Fruit fly (Drosophila melanogaster) whole organism, embryonic: ENCODE results near the gene CrebB.
A peak's percentile ranks its signal among the peaks of the same experiment; 100 is the strongest.

Experiments used
- ATbp ChIP-seq: fragments of 200-800 bp; sonication (Bioruptor generic); optimal IDR thresholded peaks from 2 replicates; lab custom pipeline; 2017; ENCODE audit warnings: missing biosample characterization, mild to moderate bottlenecking, missing genetic modification characterization, missing genetic modification reagents
- Asciz ChIP-seq: fragments of 200-800 bp; sonication (Bioruptor generic); optimal IDR thresholded peaks from 2 replicates; lab custom pipeline; 2017; ENCODE audit warnings: missing biosample characterization, mild to moderate bottlenecking, missing genetic modification characterization, missing genetic modification reagents
- CG12071 ChIP-seq: fragments of 200-800 bp; sonication (Bioruptor generic); optimal IDR thresholded peaks from 3 replicates; lab custom pipeline; 2018; ENCODE audit warnings: missing biosample characterization, mild to moderate bottlenecking, missing genetic modification characterization
- CG12659 ChIP-seq: fragments of 200-800 bp; sonication (Bioruptor generic); optimal IDR thresholded peaks from 3 replicates; lab custom pipeline; 2017; ENCODE audit warnings: mild to moderate bottlenecking, missing biosample characterization, missing genetic modification reagents, missing genetic modification characterization
- CG13287 ChIP-seq: fragments of 200-800 bp; sonication (Bioruptor generic); IDR thresholded peaks from 2 replicates; pipeline ENCODE4 v1.3.6; 2022; ENCODE audit warnings: missing biosample characterization, missing genetic modification characterization; ENCODE audit not compliant: partially characterized antibody
- CG15479 ChIP-seq: fragments of 200-800 bp; sonication (Bioruptor generic); optimal IDR thresholded peaks from 3 replicates; lab custom pipeline; 2019; ENCODE audit warnings: missing biosample characterization, mild to moderate bottlenecking, missing genetic modification characterization, moderate library complexity
- CG16779 ChIP-seq: fragments of 200-800 bp; sonication (Bioruptor generic); IDR thresholded peaks from 2 replicates; pipeline ENCODE4 v1.3.6; 2022; ENCODE audit warnings: missing biosample characterization, missing genetic modification characterization
- CG17186 ChIP-seq: fragments of 200-800 bp; sonication (Bioruptor generic); optimal IDR thresholded peaks from 3 replicates; lab custom pipeline; 2017; ENCODE audit warnings: missing biosample characterization, missing genetic modification reagents, missing genetic modification characterization
- CG17385 ChIP-seq: fragments of 200-800 bp; sonication (Bioruptor generic); optimal IDR thresholded peaks from 3 replicates; lab custom pipeline; 2018; ENCODE audit warnings: missing biosample characterization, mild to moderate bottlenecking, missing genetic modification characterization
- CG2120 ChIP-seq: fragments of 200-800 bp; sonication (Bioruptor generic); optimal IDR thresholded peaks from 3 replicates; lab custom pipeline; 2016; ENCODE audit warnings: missing biosample characterization, missing genetic modification characterization
- CG2199 ChIP-seq: fragments of 200-800 bp; sonication (Bioruptor generic); IDR thresholded peaks from 3 replicates; pipeline ENCODE4 v1.3.6; 2022; ENCODE audit warnings: missing biosample characterization, missing genetic modification characterization
- CG3163 ChIP-seq: fragments of 200-800 bp; sonication (Bioruptor generic); optimal IDR thresholded peaks from 3 replicates; lab custom pipeline; 2016; ENCODE audit warnings: missing biosample characterization, missing genetic modification characterization
- CG32532 ChIP-seq: fragments of 200-800 bp; sonication (Bioruptor generic); IDR thresholded peaks from 2 replicates; pipeline ENCODE4 v1.3.6; 2022; ENCODE audit warnings: missing biosample characterization, missing genetic modification characterization
- CG32772 ChIP-seq: fragments of 200-800 bp; sonication (Bioruptor generic); IDR thresholded peaks from 2 replicates; pipeline ENCODE4 v1.3.6; 2022; ENCODE audit warnings: missing biosample characterization, missing genetic modification characterization
- CG5180 ChIP-seq: fragments of 200-800 bp; sonication (Bioruptor generic); optimal IDR thresholded peaks from 3 replicates; lab custom pipeline; 2017; ENCODE audit warnings: missing biosample characterization, missing genetic modification characterization, mild to moderate bottlenecking, moderate library complexity, missing genetic modification reagents
- CG5245 ChIP-seq: fragments of 200-800 bp; sonication (Bioruptor generic); optimal IDR thresholded peaks from 3 replicates; lab custom pipeline; 2016; ENCODE audit warnings: missing biosample characterization, missing genetic modification characterization
- CG7372 ChIP-seq: fragments of 200-800 bp; sonication (Bioruptor generic); IDR thresholded peaks from 2 replicates; pipeline ENCODE4 v1.3.6; 2022; ENCODE audit warnings: missing biosample characterization, missing genetic modification characterization
- CG8290 ChIP-seq, 3 experiments: fragments of 200-800 bp; sonication (Bioruptor generic); optimal IDR thresholded peaks; 2 replicates each; lab custom pipeline; 2016 to 2019; ENCODE audit warnings: missing biosample characterization in 3 of 3, missing genetic modification characterization in 3 of 3, mild to moderate bottlenecking in 2 of 3, moderate library complexity in 1 of 3
- CG8944 ChIP-seq: fragments of 200-800 bp; sonication (Bioruptor generic); optimal IDR thresholded peaks from 3 replicates; lab custom pipeline; 2016; ENCODE audit warnings: missing biosample characterization, missing genetic modification characterization
- CG9797 ChIP-seq: fragments of 200-800 bp; sonication (Bioruptor generic); optimal IDR thresholded peaks from 3 replicates; lab custom pipeline; 2018; ENCODE audit warnings: missing biosample characterization, mild to moderate bottlenecking, missing genetic modification characterization
- CTCF ChIP-seq: fragments of 200-800 bp; sonication (Bioruptor generic); optimal IDR thresholded peaks from 2 replicates; lab custom pipeline; 2017; ENCODE audit warnings: missing biosample characterization, mild to moderate bottlenecking, missing genetic modification characterization, moderate library complexity
- Ets65A ChIP-seq: fragments of 200-800 bp; sonication (Bioruptor generic); peaks from one replicate; lab custom pipeline; 2016; ENCODE audit warnings: missing biosample characterization, missing genetic modification characterization
- H2.0 ChIP-seq: fragments of 200-800 bp; sonication (Bioruptor generic); IDR thresholded peaks from 2 replicates; pipeline ENCODE4 v1.3.6; 2022; ENCODE audit warnings: missing biosample characterization, missing genetic modification characterization
- HLH3B ChIP-seq: fragments of 200-800 bp; sonication (Bioruptor generic); IDR thresholded peaks from 2 replicates; pipeline ENCODE4 v1.3.6; 2022; ENCODE audit warnings: missing biosample characterization, missing genetic modification characterization
- HmgZ ChIP-seq: fragments of 200-800 bp; sonication (Bioruptor generic); optimal IDR thresholded peaks from 2 replicates; lab custom pipeline; 2018; ENCODE audit warnings: missing biosample characterization, mild to moderate bottlenecking, missing genetic modification characterization
- Lhr ChIP-seq: fragments of 200-800 bp; sonication (Bioruptor generic); optimal IDR thresholded peaks from 3 replicates; lab custom pipeline; 2017; ENCODE audit warnings: mild to moderate bottlenecking, missing biosample characterization, missing genetic modification reagents, missing genetic modification characterization
- Med ChIP-seq: fragments of 200-800 bp; sonication (Bioruptor generic); peaks from one replicate; lab custom pipeline; 2016; ENCODE audit warnings: missing biosample characterization, missing genetic modification characterization, mild to moderate bottlenecking, inconsistent platforms, moderate library complexity
- Nf-YC ChIP-seq: fragments of 200-800 bp; optimal IDR thresholded peaks from 3 replicates; lab custom pipeline; 2019; ENCODE audit warnings: missing biosample characterization, mild to moderate bottlenecking, missing genetic modification characterization, moderate library complexity
- Pdp1 ChIP-seq, 2 experiments: fragments of 200-800 bp; sonication (Bioruptor generic); optimal IDR thresholded peaks; 3 replicates each; lab custom pipeline; 2016; ENCODE audit warnings: missing biosample characterization in 2 of 2, missing genetic modification characterization in 2 of 2, mild to moderate bottlenecking in 1 of 2, moderate library complexity in 1 of 2
- Ssrp ChIP-seq: fragments of 200-800 bp; sonication (Bioruptor generic); optimal IDR thresholded peaks from 2 replicates; lab custom pipeline; 2018; ENCODE audit warnings: missing biosample characterization, mild to moderate bottlenecking, missing genetic modification characterization, moderate library complexity
- az2 ChIP-seq: fragments of 200-800 bp; sonication (Bioruptor generic); optimal IDR thresholded peaks from 3 replicates; lab custom pipeline; 2016; ENCODE audit warnings: missing biosample characterization, missing genetic modification characterization
- chinmo ChIP-seq: fragments of 200-800 bp; sonication (Bioruptor generic); IDR thresholded peaks from 4 replicates; pipeline ENCODE4 v1.3.6; 2022; ENCODE audit warnings: missing biosample characterization, missing genetic modification characterization; ENCODE audit not compliant: partially characterized antibody
- ci ChIP-seq: fragments of 200-800 bp; sonication (Bioruptor generic); IDR thresholded peaks from 3 replicates; pipeline ENCODE4 v1.3.6; 2022; ENCODE audit warnings: missing biosample characterization, missing genetic modification characterization
- crc ChIP-seq: fragments of 200-800 bp; sonication (Bioruptor generic); optimal IDR thresholded peaks from 2 replicates; lab custom pipeline; 2016; ENCODE audit warnings: missing biosample characterization, missing genetic modification characterization
- cwo ChIP-seq: fragments of 200-800 bp; sonication (Bioruptor generic); optimal IDR thresholded peaks from 3 replicates; lab custom pipeline; 2017; ENCODE audit warnings: missing biosample characterization, missing genetic modification characterization, mild to moderate bottlenecking, moderate library complexity, missing genetic modification reagents
- dysf ChIP-seq: fragments of 200-800 bp; sonication (Bioruptor generic); IDR thresholded peaks from 3 replicates; pipeline ENCODE4 v1.3.6; 2022; ENCODE audit warnings: missing biosample characterization, missing genetic modification characterization
- eve ChIP-seq, 2 experiments: fragments of >200 bp; optimal IDR thresholded peaks; 2 replicates each; lab custom pipeline; 2017; ENCODE audit warnings: missing biosample characterization in 2 of 2, missing genetic modification characterization in 2 of 2
- ftz-f1 ChIP-seq: fragments of 200-800 bp; sonication (Bioruptor generic); optimal IDR thresholded peaks from 2 replicates; lab custom pipeline; 2016; ENCODE audit warnings: missing biosample characterization, missing genetic modification characterization
- gce ChIP-seq: fragments of 200-800 bp; sonication (Bioruptor generic); IDR thresholded peaks from 3 replicates; pipeline ENCODE4 v1.3.6; 2022; ENCODE audit warnings: missing biosample characterization, missing genetic modification characterization
- her ChIP-seq: fragments of 200-800 bp; sonication (Bioruptor generic); optimal IDR thresholded peaks from 2 replicates; lab custom pipeline; 2016; ENCODE audit warnings: missing biosample characterization, missing genetic modification characterization
- hth ChIP-seq: fragments of >200 bp; optimal IDR thresholded peaks from 2 replicates; lab custom pipeline; 2017; ENCODE audit warnings: inconsistent platforms
- otp ChIP-seq: fragments of 200-800 bp; sonication (Bioruptor generic); IDR thresholded peaks from 3 replicates; pipeline ENCODE4, ENCODE4 v1.3.6; 2022; ENCODE audit warnings: missing biosample characterization, missing genetic modification characterization
- pan ChIP-seq, 4 experiments: fragments of >200 bp in 3 of 4; fragments of 200-800 bp in 1 of 4; sonication (Bioruptor generic) in 1 of 4; optimal IDR thresholded peaks in 3 of 4; IDR thresholded peaks in 1 of 4; 2 replicates each; pipeline versions ENCODE4 v1.3.6 to Lab custom; 2017 to 2022; ENCODE audit warnings: missing biosample characterization in 2 of 4, missing genetic modification characterization in 2 of 4, mixed read lengths in 1 of 4
- salm ChIP-seq: fragments of 200-800 bp; sonication (Bioruptor generic); optimal IDR thresholded peaks from 2 replicates; lab custom pipeline; 2018; ENCODE audit warnings: missing biosample characterization, mild to moderate bottlenecking, missing genetic modification characterization
- schlank ChIP-seq: fragments of 200-800 bp; sonication (Bioruptor generic); optimal IDR thresholded peaks from 2 replicates; lab custom pipeline; 2018; ENCODE audit warnings: missing biosample characterization, mild to moderate bottlenecking, missing genetic modification characterization
- slbo ChIP-seq: fragments of 200-800 bp; sonication (Bioruptor generic); IDR thresholded peaks from 2 replicates; pipeline ENCODE4 v1.3.6; 2022; ENCODE audit warnings: missing biosample characterization, missing genetic modification characterization
- ssp ChIP-seq: fragments of 200-800 bp; sonication (Bioruptor generic); IDR thresholded peaks from 2 replicates; pipeline ENCODE4 v1.3.6; 2022; ENCODE audit warnings: missing biosample characterization, missing genetic modification characterization
- vvl ChIP-seq: fragments of 200-800 bp; sonication (Bioruptor generic); IDR thresholded peaks from 2 replicates; pipeline ENCODE4 v1.3.6; 2022; ENCODE audit warnings: missing biosample characterization, missing genetic modification characterization
- zen2 ChIP-seq: fragments of 200-800 bp; sonication (Bioruptor generic); IDR thresholded peaks from 3 replicates; pipeline ENCODE4 v1.3.6; 2022; ENCODE audit warnings: missing biosample characterization, missing genetic modification characterization; ENCODE audit not compliant: partially characterized antibody
- zfh2 ChIP-seq: fragments of 200-800 bp; sonication (Bioruptor generic); optimal IDR thresholded peaks from 2 replicates; lab custom pipeline; 2016; ENCODE audit warnings: missing biosample characterization, missing genetic modification characterization

CrebB gene

dm6 chrX:18319912-18320520 lies 46.1 kb upstream of the CrebB start (continued):
- TF ChIP-seq Asciz (no peak), gce (GFP tag; lab: Robert Waterston, UW) (no peak), HLH3B (GFP tag; lab: Robert Waterston, UW) (0 out of 2 replicates have a peak, but pooled peaks have one; percentile 10), CG32772 (GFP tag; lab: Robert Waterston, UW) (no peak), her (GFP tag; lab: Kevin White, UChicago) (no peak), zen2 (GFP tag; lab: Robert Waterston, UW) (no peak), CG8944 (GFP tag; lab: Kevin White, UChicago) (no peak), CG2199 (0 out of 3 replicates have a peak, but pooled peaks have one; percentile 66), CG8290 (GFP tag; optimal IDR thresholded peaks at IDR 0.05; lab: Kevin White, UChicago) (no peak), CG8290 (tag; optimal IDR thresholded peaks at IDR 0.05; lab: Kevin White, UChicago) (peak in 1 of 2 experiments; percentile 46), otp (no peak), hth (lab: Kevin White, UChicago) (no peak), CG5180 (GFP tag; lab: Kevin White, UChicago) (no peak), ssp (no peak), az2 (GFP tag; lab: Kevin White, UChicago) (no peak), pan (optimal IDR thresholded peaks at IDR 0.05; lab: Kevin White, UChicago) (no peak), pan (GFP tag; optimal IDR thresholded peaks at IDR 0.05 in 1 of 2, IDR thresholded peaks at IDR 0.05 in 1 of 2) (no peak), CG7372 (GFP tag; lab: Robert Waterston, UW) (no peak), Nf-YC (tag; lab: Kevin White, UChicago) (no peak), Lhr (GFP tag; lab: Kevin White, UChicago) (no peak), Ssrp (no peak), slbo (peak; percentile 40), chinmo (GFP tag; lab: Robert Waterston, UW) (0 out of 4 replicates have a peak, but pooled peaks have one; percentile 40), CG13287 (GFP tag; lab: Robert Waterston, UW) (peak; percentile 15; the same call in 1 of the 2 replicates), dysf (GFP tag; lab: Robert Waterston, UW) (0 out of 3 replicates have a peak, but pooled peaks have one; percentile 5), Ets65A (GFP tag; lab: Kevin White, UChicago) (peak; percentile 86), HmgZ (tag; lab: Kevin White, UChicago) (peak; percentile 0), ci (GFP tag; lab: Robert Waterston, UW) (0 out of 3 replicates have a peak, but pooled peaks have one; percentile 13), Pdp1 (GFP tag; optimal IDR thresholded peaks at IDR 0.05; lab: Kevin White, UChicago) (peak in 1 of 2 experiments; percentile 37), eve (GFP tag; optimal IDR thresholded peaks at IDR 0.05; lab: Kevin White, UChicago) (no peak), H2.0 (GFP tag; lab: Robert Waterston, UW) (no peak), CG5245 (no peak), CG2120 (GFP tag; lab: Kevin White, UChicago) (peak; percentile 24), CG3163 (no peak), CTCF (GFP tag; lab: Kevin White, UChicago) (peak; percentile 53), CG15479 (GFP tag; lab: Kevin White, UChicago) (no peak), cwo (no peak), CG9797 (GFP tag; lab: Kevin White, UChicago) (no peak), CG17385 (GFP tag; lab: Kevin White, UChicago) (no peak), CG16779 (GFP tag; lab: Robert Waterston, UW) (no peak), schlank (tag; lab: Kevin White, UChicago) (no peak), salm (no peak), ftz-f1 (GFP tag; lab: Kevin White, UChicago) (peak; percentile 10), Med (GFP tag; lab: Kevin White, UChicago) (peak; percentile 76), CG12659 (GFP tag; lab: Kevin White, UChicago) (no peak), ATbp (GFP tag; lab: Kevin White, UChicago) (no peak), CG17186 (GFP tag; lab: Kevin White, UChicago) (no peak), CG32532 (no peak), zfh2 (GFP tag; lab: Kevin White, UChicago) (peak; percentile 30), crc (GFP tag; lab: Kevin White, UChicago) (no peak), CG12071 (GFP tag; lab: Kevin White, UChicago) (no peak), vvl (GFP tag; lab: Robert Waterston, UW) (0 out of 2 replicates have a peak, but pooled peaks have one; percentile 8)
